Fruit fly (Drosophila melanogaster) whole organism, embryonic: ENCODE data around the gene Pex11c.

Experiments
- CG13424 ChIP-seq: fragments of 200-800 bp; sonication (Bioruptor generic); optimal IDR thresholded peaks from 2 replicates; lab custom pipeline; 2019; ENCODE audit warnings: missing biosample characterization, mild to moderate bottlenecking, missing genetic modification characterization, moderate library complexity
- CG31441 ChIP-seq: fragments of 200-800 bp; sonication (Bioruptor generic); IDR thresholded peaks from 2 replicates; pipeline ENCODE4 v1.3.6; 2022; ENCODE audit warnings: missing biosample characterization, missing genetic modification characterization
- CG5245 ChIP-seq: fragments of 200-800 bp; sonication (Bioruptor generic); optimal IDR thresholded peaks from 3 replicates; lab custom pipeline; 2016; ENCODE audit warnings: missing biosample characterization, missing genetic modification characterization
- CG8478 ChIP-seq: fragments of >200 bp; optimal IDR thresholded peaks from 2 replicates; lab custom pipeline; 2018
- Gug ChIP-seq: fragments of 200-800 bp; sonication (Bioruptor generic); IDR thresholded peaks from 4 replicates; pipeline ENCODE4 v1.3.6; 2022; ENCODE audit warnings: missing biosample characterization, missing genetic modification characterization
- Med ChIP-seq: fragments of 200-800 bp; sonication (Bioruptor generic); peaks from one replicate; lab custom pipeline; 2016; ENCODE audit warnings: missing biosample characterization, missing genetic modification characterization, mild to moderate bottlenecking, inconsistent platforms, moderate library complexity
- Trl ChIP-seq, 3 experiments: fragments of >200 bp in 2 of 3; fragments of 200-800 bp in 1 of 3; sonication (Bioruptor generic) in 1 of 3; optimal IDR thresholded peaks; 2 replicates in 1 of 3; 3 replicates in 2 of 3; lab custom pipeline; 2016 to 2017; ENCODE audit warnings: missing biosample characterization in 1 of 3, missing genetic modification characterization in 1 of 3
- btn ChIP-seq: fragments of 200-800 bp; sonication (Bioruptor generic); optimal IDR thresholded peaks from 2 replicates; lab custom pipeline; 2016; ENCODE audit warnings: missing biosample characterization, missing genetic modification characterization
- ewg ChIP-seq: fragments of 200-800 bp; sonication (Bioruptor generic); optimal IDR thresholded peaks from 3 replicates; lab custom pipeline; 2017; ENCODE audit warnings: mild to moderate bottlenecking, missing biosample characterization, missing genetic modification reagents, missing genetic modification characterization
- insv ChIP-seq, 2 experiments: fragments of 200-800 bp; sonication (Bioruptor generic); optimal IDR thresholded peaks; 3 replicates each; lab custom pipeline; 2016 to 2018; ENCODE audit warnings: missing biosample characterization in 2 of 2, missing genetic modification characterization in 2 of 2
- sc ChIP-seq, 3 experiments: fragments of >200 bp in 2 of 3; fragments of 200-800 bp in 1 of 3; sonication (Bioruptor generic) in 1 of 3; optimal IDR thresholded peaks; 2 replicates in 2 of 3; 3 replicates in 1 of 3; lab custom pipeline; 2017; ENCODE audit warnings: mild to moderate bottlenecking in 1 of 3, missing biosample characterization in 1 of 3, missing genetic modification characterization in 1 of 3, missing genetic modification reagents in 1 of 3
- sob ChIP-seq: fragments of 200-800 bp; sonication (Bioruptor generic); IDR thresholded peaks from 2 replicates; pipeline ENCODE4 v1.3.6; 2022; ENCODE audit warnings: missing biosample characterization, missing genetic modification characterization
- toy ChIP-seq: fragments of 200-800 bp; sonication (Bioruptor generic); IDR thresholded peaks from 2 replicates; pipeline ENCODE4 v1.3.6; 2022; ENCODE audit warnings: missing biosample characterization, missing genetic modification characterization
- unc-4 ChIP-seq: fragments of 200-800 bp; sonication (Bioruptor generic); IDR thresholded peaks from 2 replicates; pipeline ENCODE4 v1.3.6; 2022; ENCODE audit warnings: missing biosample characterization, missing genetic modification characterization; ENCODE audit not compliant: partially characterized antibody

dm6 chr3R:23302178-23302577 lies 44.0 kb downstream of the Pex11c start:
- TF ChIP-seq unc-4 (no peak), Trl (optimal IDR thresholded peaks at IDR 0.05; lab: Kevin White, UChicago) (no peak), Trl (GFP tag; optimal IDR thresholded peaks at IDR 0.05; lab: Kevin White, UChicago) (no peak), CG8478 (no peak), sob (GFP tag; lab: Robert Waterston, UW) (no peak), Gug (no peak), sc (optimal IDR thresholded peaks at IDR 0.05; lab: Kevin White, UChicago) (no peak), sc (GFP tag; optimal IDR thresholded peaks at IDR 0.05; lab: Kevin White, UChicago) (no peak), toy (GFP tag; lab: Robert Waterston, UW) (no peak), ewg (GFP tag; lab: Kevin White, UChicago) (no peak), CG13424 (no peak), btn (GFP tag; lab: Kevin White, UChicago) (no peak), CG5245 (no peak), Med (GFP tag; lab: Kevin White, UChicago) (no peak), CG31441 (GFP tag; lab: Robert Waterston, UW) (no peak), insv (GFP tag; optimal IDR thresholded peaks at IDR 0.05; lab: Kevin White, UChicago) (no peak)
